Fruit fly (Drosophila melanogaster) whole organism, embryonic: Measurements from ENCODE around the gene CG18473.

ENCODE experiments used
- ATbp ChIP-seq: fragments of 200-800 bp; sonication (Bioruptor generic); optimal IDR thresholded peaks from 2 replicates; lab custom pipeline; 2017; ENCODE audit warnings: missing biosample characterization, mild to moderate bottlenecking, missing genetic modification characterization, missing genetic modification reagents
- Abd-B ChIP-seq: fragments of 200-800 bp; sonication (Bioruptor generic); optimal IDR thresholded peaks from 2 replicates; lab custom pipeline; 2018; ENCODE audit warnings: missing biosample characterization, mild to moderate bottlenecking, missing genetic modification characterization, moderate library complexity
- BEAF-32 ChIP-seq: fragments of 200-800 bp; sonication (Bioruptor generic); optimal IDR thresholded peaks from 3 replicates; lab custom pipeline; 2017; ENCODE audit warnings: missing biosample characterization, missing genetic modification characterization, mild to moderate bottlenecking, moderate library complexity, missing genetic modification reagents
- CG10209 ChIP-seq: fragments of 200-800 bp; sonication (Bioruptor generic); optimal IDR thresholded peaks from 3 replicates; lab custom pipeline; 2017; ENCODE audit warnings: missing biosample characterization, mild to moderate bottlenecking, missing genetic modification characterization, missing genetic modification reagents
- CG10366 ChIP-seq: fragments of 200-800 bp; sonication (Bioruptor generic); IDR thresholded peaks from 2 replicates; pipeline ENCODE4 v1.3.6; 2022; ENCODE audit warnings: missing biosample characterization, missing genetic modification characterization
- CG10431 ChIP-seq: fragments of 200-800 bp; sonication (Bioruptor generic); optimal IDR thresholded peaks from 3 replicates; lab custom pipeline; 2018; ENCODE audit warnings: missing biosample characterization, mild to moderate bottlenecking, missing genetic modification characterization
- CG11093 ChIP-seq: fragments of 200-800 bp; sonication (Bioruptor generic); IDR thresholded peaks from 3 replicates; pipeline ENCODE4 v1.3.6; 2022; ENCODE audit warnings: missing biosample characterization, missing genetic modification characterization
- CG12391 ChIP-seq: fragments of 200-800 bp; sonication (Bioruptor generic); optimal IDR thresholded peaks from 3 replicates; lab custom pipeline; 2018; ENCODE audit warnings: missing biosample characterization, mild to moderate bottlenecking, missing genetic modification characterization, moderate library complexity
- CG15479 ChIP-seq: fragments of 200-800 bp; sonication (Bioruptor generic); optimal IDR thresholded peaks from 3 replicates; lab custom pipeline; 2019; ENCODE audit warnings: missing biosample characterization, mild to moderate bottlenecking, missing genetic modification characterization, moderate library complexity
- CG15514 ChIP-seq: fragments of 200-800 bp; sonication (Bioruptor generic); optimal IDR thresholded peaks from 3 replicates; lab custom pipeline; 2017; ENCODE audit warnings: missing biosample characterization, missing genetic modification characterization, mild to moderate bottlenecking, moderate library complexity, missing genetic modification reagents
- CG16779 ChIP-seq: fragments of 200-800 bp; sonication (Bioruptor generic); IDR thresholded peaks from 2 replicates; pipeline ENCODE4 v1.3.6; 2022; ENCODE audit warnings: missing biosample characterization, missing genetic modification characterization
- CG18619 ChIP-seq: fragments of 200-800 bp; sonication (Bioruptor generic); optimal IDR thresholded peaks from 3 replicates; lab custom pipeline; 2017; ENCODE audit warnings: missing biosample characterization, mild to moderate bottlenecking, missing genetic modification characterization
- CG33557 ChIP-seq: fragments of 200-800 bp; sonication (Bioruptor generic); optimal IDR thresholded peaks from 2 replicates; lab custom pipeline; 2019; ENCODE audit warnings: missing biosample characterization, mild to moderate bottlenecking, missing genetic modification characterization, moderate library complexity
- CG4404 ChIP-seq: fragments of 200-800 bp; sonication (Bioruptor generic); IDR thresholded peaks from 2 replicates; pipeline ENCODE4 v1.3.6; 2022; ENCODE audit warnings: missing biosample characterization, missing genetic modification characterization
- CG7987 ChIP-seq: fragments of 200-800 bp; sonication (Bioruptor generic); optimal IDR thresholded peaks from 2 replicates; lab custom pipeline; 2018; ENCODE audit warnings: missing biosample characterization, mild to moderate bottlenecking, missing genetic modification characterization, moderate library complexity
- CG9437 ChIP-seq: fragments of 200-800 bp; sonication (Bioruptor generic); optimal IDR thresholded peaks from 2 replicates; lab custom pipeline; 2018; ENCODE audit warnings: missing biosample characterization, mild to moderate bottlenecking, missing genetic modification characterization
- CTCF ChIP-seq: fragments of 200-800 bp; sonication (Bioruptor generic); optimal IDR thresholded peaks from 2 replicates; lab custom pipeline; 2017; ENCODE audit warnings: missing biosample characterization, mild to moderate bottlenecking, missing genetic modification characterization, moderate library complexity
- Dip3 ChIP-seq: fragments of 200-800 bp; sonication (Bioruptor generic); optimal IDR thresholded peaks from 3 replicates; lab custom pipeline; 2016; ENCODE audit warnings: missing biosample characterization, missing genetic modification characterization
- Doc2 ChIP-seq: fragments of 200-800 bp; sonication (Bioruptor generic); IDR thresholded peaks from 2 replicates; pipeline ENCODE4 v1.3.6; 2022; ENCODE audit warnings: missing biosample characterization, missing genetic modification characterization
- GATAe ChIP-seq: fragments of 200-800 bp; sonication (Bioruptor generic); conservative IDR thresholded peaks from 2 replicates; pipeline ENCODE4 v1.3.6; 2022; ENCODE audit warnings: missing biosample characterization, missing genetic modification characterization
- HLH54F ChIP-seq: fragments of 200-800 bp; sonication (Bioruptor generic); optimal IDR thresholded peaks from 3 replicates; lab custom pipeline; 2016; ENCODE audit warnings: missing biosample characterization, missing genetic modification characterization
- Hsf ChIP-seq: fragments of 200-800 bp; sonication (Bioruptor generic); optimal IDR thresholded peaks from 3 replicates; lab custom pipeline; 2016; ENCODE audit warnings: missing biosample characterization, missing genetic modification characterization
- MESR4 ChIP-seq: fragments of 200-800 bp; sonication (Bioruptor generic); optimal IDR thresholded peaks from 2 replicates; lab custom pipeline; 2018; ENCODE audit warnings: missing biosample characterization, mild to moderate bottlenecking, missing genetic modification characterization, moderate library complexity
- Med ChIP-seq: fragments of 200-800 bp; sonication (Bioruptor generic); peaks from one replicate; lab custom pipeline; 2016; ENCODE audit warnings: missing biosample characterization, missing genetic modification characterization, mild to moderate bottlenecking, inconsistent platforms, moderate library complexity
- Mrtf ChIP-seq: fragments of 200-800 bp; sonication (Bioruptor generic); IDR thresholded peaks from 3 replicates; pipeline ENCODE4 v1.3.6; 2022; ENCODE audit warnings: missing biosample characterization, missing genetic modification characterization
- Rfx ChIP-seq: fragments of 200-800 bp; sonication (Bioruptor generic); IDR thresholded peaks from 2 replicates; pipeline ENCODE4 v1.3.6; 2022; ENCODE audit warnings: missing biosample characterization, missing genetic modification characterization
- Sox100B ChIP-seq: fragments of 200-800 bp; sonication (Bioruptor generic); optimal IDR thresholded peaks from 3 replicates; lab custom pipeline; 2018; ENCODE audit warnings: missing biosample characterization, mild to moderate bottlenecking, missing genetic modification characterization
- Spps ChIP-seq: fragments of 200-800 bp; sonication (Bioruptor generic); optimal IDR thresholded peaks from 2 replicates; lab custom pipeline; 2018; ENCODE audit warnings: missing biosample characterization, mild to moderate bottlenecking, missing genetic modification characterization
- dan ChIP-seq: fragments of 200-800 bp; sonication (Bioruptor generic); IDR thresholded peaks from 2 replicates; pipeline ENCODE4 v1.3.6; 2022; ENCODE audit warnings: missing biosample characterization, missing genetic modification characterization
- eyg ChIP-seq: fragments of 200-800 bp; sonication (Bioruptor generic); optimal IDR thresholded peaks from 3 replicates; lab custom pipeline; 2016; ENCODE audit warnings: missing biosample characterization, missing genetic modification characterization
- gcm ChIP-seq: fragments of 200-800 bp; sonication (Bioruptor generic); optimal IDR thresholded peaks from 2 replicates; lab custom pipeline; 2019; ENCODE audit warnings: missing biosample characterization, mild to moderate bottlenecking, missing genetic modification characterization, moderate library complexity
- grau ChIP-seq: fragments of 200-800 bp; optimal IDR thresholded peaks from 3 replicates; lab custom pipeline; 2019; ENCODE audit warnings: missing biosample characterization, mild to moderate bottlenecking, missing genetic modification characterization, moderate library complexity
- gsb-n ChIP-seq: fragments of 200-800 bp; sonication (Bioruptor generic); optimal IDR thresholded peaks from 3 replicates; lab custom pipeline; 2018; ENCODE audit warnings: missing biosample characterization, mild to moderate bottlenecking, missing genetic modification characterization
- kni ChIP-seq: fragments of 200-800 bp; sonication (Bioruptor generic); optimal IDR thresholded peaks from 3 replicates; lab custom pipeline; 2017; ENCODE audit warnings: mild to moderate bottlenecking, missing biosample characterization, missing genetic modification reagents, missing genetic modification characterization
- lilli ChIP-seq: fragments of 200-800 bp; sonication (Bioruptor generic); optimal IDR thresholded peaks from 3 replicates; lab custom pipeline; 2016; ENCODE audit warnings: missing biosample characterization, missing genetic modification characterization
- nau ChIP-seq: fragments of 200-800 bp; sonication (Bioruptor generic); optimal IDR thresholded peaks from 3 replicates; lab custom pipeline; 2017; ENCODE audit warnings: missing biosample characterization, mild to moderate bottlenecking, missing genetic modification characterization, missing genetic modification reagents
- p53 ChIP-seq: fragments of 200-800 bp; sonication (Bioruptor generic); optimal IDR thresholded peaks from 2 replicates; lab custom pipeline; 2016; ENCODE audit warnings: missing biosample characterization, missing genetic modification characterization
- pan ChIP-seq, 4 experiments: fragments of >200 bp in 3 of 4; fragments of 200-800 bp in 1 of 4; sonication (Bioruptor generic) in 1 of 4; optimal IDR thresholded peaks in 3 of 4; IDR thresholded peaks in 1 of 4; 2 replicates each; pipeline versions ENCODE4 v1.3.6 to Lab custom; 2017 to 2022; ENCODE audit warnings: missing biosample characterization in 2 of 4, missing genetic modification characterization in 2 of 4, mixed read lengths in 1 of 4
- prd ChIP-seq, 3 experiments: fragments of >200 bp in 2 of 3; fragments of 200-800 bp in 1 of 3; sonication (Bioruptor generic) in 1 of 3; optimal IDR thresholded peaks in 2 of 3; IDR thresholded peaks in 1 of 3; 2 replicates in 2 of 3; 3 replicates in 1 of 3; pipeline versions ENCODE4 v1.3.6 to Lab custom; 2017 to 2022; ENCODE audit warnings: missing biosample characterization in 1 of 3, missing genetic modification characterization in 1 of 3
- sd ChIP-seq: fragments of 200-800 bp; sonication (Bioruptor generic); optimal IDR thresholded peaks from 3 replicates; lab custom pipeline; 2018; ENCODE audit warnings: missing biosample characterization, mild to moderate bottlenecking, missing genetic modification characterization, moderate library complexity
- sens ChIP-seq: fragments of 200-800 bp; sonication (Bioruptor generic); peaks from one replicate; lab custom pipeline; 2016; ENCODE audit warnings: missing biosample characterization, missing genetic modification characterization
- stc ChIP-seq: fragments of 200-800 bp; sonication (Bioruptor generic); IDR thresholded peaks from 2 replicates; pipeline ENCODE4 v1.3.6; 2022; ENCODE audit warnings: missing biosample characterization, missing genetic modification characterization
- sug ChIP-seq: fragments of 200-800 bp; optimal IDR thresholded peaks from 2 replicates; lab custom pipeline; 2019; ENCODE audit warnings: missing biosample characterization, mild to moderate bottlenecking, missing genetic modification characterization, moderate library complexity
- tgo ChIP-seq: fragments of 200-800 bp; sonication (Bioruptor generic); IDR thresholded peaks from 3 replicates; pipeline ENCODE4 v1.3.6; 2022; ENCODE audit warnings: missing biosample characterization, missing genetic modification characterization
- tio ChIP-seq: fragments of 200-800 bp; sonication (Bioruptor generic); optimal IDR thresholded peaks from 2 replicates; lab custom pipeline; 2017; ENCODE audit warnings: missing biosample characterization, missing genetic modification characterization, inconsistent platforms
- tna ChIP-seq: fragments of 200-800 bp; sonication (Bioruptor generic); IDR thresholded peaks from 2 replicates; pipeline ENCODE4 v1.3.6; 2022; ENCODE audit warnings: missing biosample characterization, missing genetic modification characterization; ENCODE audit not compliant: partially characterized antibody
- wdn ChIP-seq: fragments of 200-800 bp; sonication (Bioruptor generic); IDR thresholded peaks from 2 replicates; pipeline ENCODE4 v1.3.6; 2022; ENCODE audit warnings: missing biosample characterization, missing genetic modification characterization

Gene CG18473

dm6 chr3R:9342248-9342882 is 20.7 kb upstream of the CG18473 start (continued):
- TF ChIP-seq CG10209 (GFP tag; lab: Kevin White, UChicago), result peak; percentile 17
- no peak for TF ChIP-seq BEAF-32
- no peak for TF ChIP-seq CG11093 (GFP tag; lab: Robert Waterston, UW)
- peak; percentile 7; the same call in 1 of the 2 replicates for TF ChIP-seq CG10366 (GFP tag; lab: Robert Waterston, UW)
- TF ChIP-seq MESR4 (GFP tag; lab: Kevin White, UChicago), result peak; percentile 10
- peak; percentile 25 for TF ChIP-seq Hsf (GFP tag; lab: Kevin White, UChicago)
- TF ChIP-seq Rfx, result peak; percentile 58
- TF ChIP-seq CG12391 (tag; lab: Kevin White, UChicago), result peak; percentile 73
- TF ChIP-seq dan (GFP tag; lab: Robert Waterston, UW), result no peak
- TF ChIP-seq HLH54F (GFP tag; lab: Kevin White, UChicago), result no peak
- TF ChIP-seq lilli (GFP tag; lab: Kevin White, UChicago), result peak; percentile 20
- peak; percentile 40 for TF ChIP-seq CTCF (GFP tag; lab: Kevin White, UChicago)
- TF ChIP-seq nau (GFP tag; lab: Kevin White, UChicago), result peak; percentile 24
- TF ChIP-seq sd (tag; lab: Kevin White, UChicago), result peak; percentile 13
- peak; percentile 73 for TF ChIP-seq sens

dm6 chr3R:9343022-9343587 is 20.0 kb upstream of the CG18473 start:
- TF ChIP-seq GATAe (0 out of 2 replicates have a peak, but pooled peaks have one; percentile 50), prd (optimal IDR thresholded peaks at IDR 0.05; lab: Kevin White, UChicago) (no peak), prd (GFP tag; IDR thresholded peaks at IDR 0.05; lab: Robert Waterston, UW) (no peak), Spps (tag; lab: Kevin White, UChicago) (no peak), CG16779 (GFP tag; lab: Robert Waterston, UW) (no peak), CG33557 (no peak), sug (tag; lab: Kevin White, UChicago) (peak; percentile 48), Dip3 (GFP tag; lab: Kevin White, UChicago) (no peak), grau (tag; lab: Kevin White, UChicago) (no peak), kni (GFP tag; lab: Kevin White, UChicago) (no peak), CG15514 (GFP tag; lab: Kevin White, UChicago) (no peak), p53 (GFP tag; lab: Kevin White, UChicago) (peak; percentile 31), gcm (GFP tag; lab: Kevin White, UChicago) (peak; percentile 69), CG18619 (GFP tag; lab: Kevin White, UChicago) (no peak), pan (optimal IDR thresholded peaks at IDR 0.05; lab: Kevin White, UChicago) (no peak), pan (GFP tag; optimal IDR thresholded peaks at IDR 0.05 in 1 of 2, IDR thresholded peaks at IDR 0.05 in 1 of 2) (peak in 1 of 2 experiments; percentile 5), CG4404 (no peak), wdn (GFP tag; lab: Robert Waterston, UW) (0 out of 2 replicates have a peak, but pooled peaks have one; percentile 20), eyg (peak; percentile 6), CG15479 (peak; percentile 39), CG10431 (GFP tag; lab: Kevin White, UChicago) (peak; percentile 16), Abd-B (GFP tag; lab: Kevin White, UChicago) (no peak), Mrtf (GFP tag; lab: Robert Waterston, UW) (no peak), Sox100B (no peak), Med (GFP tag; lab: Kevin White, UChicago) (peak; percentile 82), tna (GFP tag; lab: Robert Waterston, UW) (no peak), gsb-n (tag; lab: Kevin White, UChicago) (no peak), CG9437 (no peak), CG7987 (GFP tag; lab: Kevin White, UChicago) (no peak), tgo (GFP tag; lab: Robert Waterston, UW) (no peak), Doc2 (GFP tag; lab: Robert Waterston, UW) (no peak), stc (no peak), ATbp (GFP tag; lab: Kevin White, UChicago) (no peak), tio (GFP tag; lab: Kevin White, UChicago) (no peak)
